Worm (Caenorhabditis elegans) whole organism, mixed stage, embryonic: Measurements from ENCODE around the gene C06E4.6.
"Not testable (repeated sequence)": the region's sequence is repeated elsewhere in the genome, so short reads cannot be mapped to it uniquely, and the experiment has no call there.

Source experiments
- M03D4.4 ChIP-seq: sonication (generic microtip); optimal IDR thresholded peaks from 2 replicates; lab custom pipeline; 2017; ENCODE audit warnings: mild to moderate bottlenecking, missing genetic modification characterization, missing compliant biosample characterization
- bed-3 ChIP-seq: fragments of 200-800 bp; sonication (Bioruptor generic); optimal IDR thresholded peaks from 3 replicates; lab custom pipeline; 2018; ENCODE audit warnings: mild to moderate bottlenecking, missing genetic modification characterization, moderate library complexity, missing compliant biosample characterization
- blmp-1 ChIP-seq: fragments of 150-350 bp; optimal IDR thresholded peaks from 2 replicates; lab custom pipeline; 2014; ENCODE audit warnings: missing biosample characterization, missing genetic modification characterization
- ces-1 ChIP-seq: fragments of 150-350 bp; optimal IDR thresholded peaks from 2 replicates; lab custom pipeline; 2014; ENCODE audit warnings: missing biosample characterization, missing genetic modification reagents, missing genetic modification characterization
- cnd-1 ChIP-seq: fragments of 200-800 bp; sonication (Bioruptor generic); optimal IDR thresholded peaks from 2 replicates; lab custom pipeline; 2018; ENCODE audit warnings: mild to moderate bottlenecking, missing genetic modification characterization, missing compliant biosample characterization
- drap-1 ChIP-seq: fragments of 200-800 bp; sonication (Bioruptor generic); optimal IDR thresholded peaks from 3 replicates; lab custom pipeline; 2018; ENCODE audit warnings: mild to moderate bottlenecking, missing genetic modification characterization, missing compliant biosample characterization
- elt-1 ChIP-seq: sonication (generic microtip); optimal IDR thresholded peaks from 2 replicates; lab custom pipeline; 2017; ENCODE audit warnings: missing genetic modification characterization, mild to moderate bottlenecking, missing compliant biosample characterization, antibody characterized with exemption, moderate library complexity, borderline replicate concordance; ENCODE audit not compliant: insufficient read depth
- elt-3 ChIP-seq: fragments of 150-350 bp; optimal IDR thresholded peaks from 2 replicates; lab custom pipeline; 2014; ENCODE audit warnings: missing biosample characterization, missing genetic modification characterization
- flh-1 ChIP-seq: fragments of 200-800 bp; sonication (Bioruptor generic); optimal IDR thresholded peaks from 2 replicates; lab custom pipeline; 2018; ENCODE audit warnings: mild to moderate bottlenecking, missing genetic modification characterization, moderate library complexity, missing compliant biosample characterization
- ham-2 ChIP-seq: fragments of 200-800 bp; sonication (Bioruptor generic); optimal IDR thresholded peaks from 2 replicates; lab custom pipeline; 2018; ENCODE audit warnings: mild to moderate bottlenecking, missing genetic modification characterization, missing compliant biosample characterization
- hlh-1 ChIP-seq: fragments of 150-350 bp; optimal IDR thresholded peaks from 2 replicates; lab custom pipeline; 2014; ENCODE audit warnings: missing biosample characterization, missing genetic modification reagents, missing genetic modification characterization
- lin-32 ChIP-seq: fragments of 200-800 bp; sonication (Bioruptor generic); optimal IDR thresholded peaks from 2 replicates; lab custom pipeline; 2018; ENCODE audit warnings: mild to moderate bottlenecking, missing genetic modification characterization, missing compliant biosample characterization
- lsy-2 ChIP-seq: fragments of 150-350 bp; optimal IDR thresholded peaks from 2 replicates; lab custom pipeline; 2014; ENCODE audit warnings: missing biosample characterization, missing genetic modification characterization
- mab-5 ChIP-seq: fragments of 150-350 bp; optimal IDR thresholded peaks from 2 replicates; lab custom pipeline; 2014; ENCODE audit warnings: missing biosample characterization, missing genetic modification characterization
- mls-2 ChIP-seq: sonication (generic microtip); optimal IDR thresholded peaks from 2 replicates; lab custom pipeline; 2016; ENCODE audit warnings: mild to moderate bottlenecking, missing genetic modification characterization, moderate library complexity, missing compliant biosample characterization
- nhr-12 ChIP-seq: fragments of 150-350 bp; optimal IDR thresholded peaks from 2 replicates; lab custom pipeline; 2014; ENCODE audit warnings: missing biosample characterization, missing genetic modification characterization
- nhr-2 ChIP-seq: fragments of 150-350 bp; optimal IDR thresholded peaks from 2 replicates; lab custom pipeline; 2014; ENCODE audit warnings: missing biosample characterization, missing genetic modification characterization
- nhr-237 ChIP-seq: fragments of 150-350 bp; optimal IDR thresholded peaks from 2 replicates; lab custom pipeline; 2014; ENCODE audit warnings: missing biosample characterization, missing genetic modification characterization
- nhr-28 ChIP-seq: fragments of 150-350 bp; optimal IDR thresholded peaks from 2 replicates; lab custom pipeline; 2014; ENCODE audit warnings: missing biosample characterization, missing genetic modification characterization
- nhr-76 ChIP-seq: sonication (generic microtip); optimal IDR thresholded peaks from 2 replicates; lab custom pipeline; 2017; ENCODE audit warnings: missing biosample characterization, missing genetic modification characterization
- pha-4 ChIP-seq: fragments of 150-350 bp; optimal IDR thresholded peaks from 2 replicates; lab custom pipeline; 2018; ENCODE audit warnings: missing biosample characterization, missing genetic modification reagents, missing genetic modification characterization
- sem-2 ChIP-seq: fragments of 200-800 bp; sonication (Bioruptor generic); optimal IDR thresholded peaks from 2 replicates; lab custom pipeline; 2018; ENCODE audit warnings: mild to moderate bottlenecking, missing genetic modification characterization, missing compliant biosample characterization
- snpc-4 ChIP-seq: fragments of 150-350 bp; optimal IDR thresholded peaks from 2 replicates; lab custom pipeline; 2014; ENCODE audit warnings: missing biosample characterization, missing genetic modification characterization
- sptf-1 ChIP-seq: sonication (generic microtip); optimal IDR thresholded peaks from 2 replicates; lab custom pipeline; 2017; ENCODE audit warnings: mild to moderate bottlenecking, missing genetic modification characterization, moderate library complexity, missing compliant biosample characterization
- tbx-8 ChIP-seq: fragments of 200-800 bp; sonication (Bioruptor generic); optimal IDR thresholded peaks from 2 replicates; lab custom pipeline; 2018; ENCODE audit warnings: mild to moderate bottlenecking, missing genetic modification characterization, moderate library complexity, missing compliant biosample characterization
- unc-39 ChIP-seq: fragments of 150-350 bp; optimal IDR thresholded peaks from 2 replicates; lab custom pipeline; 2014; ENCODE audit warnings: missing biosample characterization, missing genetic modification characterization
- unc-62 ChIP-seq: fragments of 150-350 bp; optimal IDR thresholded peaks from 2 replicates; lab custom pipeline; 2014; ENCODE audit warnings: missing biosample characterization, missing genetic modification reagents, missing genetic modification characterization
- zip-8 ChIP-seq: fragments of 150-350 bp; optimal IDR thresholded peaks from 2 replicates; lab custom pipeline; 2014; ENCODE audit warnings: missing biosample characterization, missing genetic modification characterization

The C06E4.6 gene

ce11 chrIV:7274969-7275548 is 17.0 kb upstream of the C06E4.6 start:
- TF ChIP-seq nhr-12 (no peak), ces-1 (GFP tag; lab: Kevin White, UChicago) (peak; percentile 76)

- TF ChIP-seq ham-2 (GFP tag; lab: Kevin White, UChicago) (no peak), M03D4.4 (no peak), cnd-1 (tag; lab: Kevin White, UChicago) (no peak), elt-1 (tag; lab: Kevin White, UChicago) (no peak)
Observed at ce11 chrIV:7263137-7263536, 5.0 kb upstream of the C06E4.6 start, which contains the start of gene glb-2. glb-2 (minus strand) TSS chrIV:7263237.

ce11 chrIV:7260587-7260986 is 2.5 kb upstream of the C06E4.6 start, which contains the start of gene C06E4.3:
C06E4.3 (plus strand) TSS chrIV:7260875.
- TF ChIP-seq lin-32 (GFP tag; lab: Kevin White, UChicago) = no peak
- TF ChIP-seq ham-2 (GFP tag; lab: Kevin White, UChicago) = no peak
- no peak for TF ChIP-seq unc-39 (tag; lab: Kevin White, UChicago)
- TF ChIP-seq nhr-2 (tag; lab: Kevin White, UChicago) = no peak
- TF ChIP-seq mls-2 = no peak
- TF ChIP-seq snpc-4 (tag; lab: Kevin White, UChicago) = no peak
- no peak for TF ChIP-seq nhr-237 (tag; lab: Kevin White, UChicago)
- no peak for TF ChIP-seq ces-1 (GFP tag; lab: Kevin White, UChicago)
- TF ChIP-seq zip-8 = no peak
- no peak for TF ChIP-seq blmp-1 (tag; lab: Kevin White, UChicago)
- no peak for TF ChIP-seq nhr-12
- TF ChIP-seq hlh-1 (tag; lab: Kevin White, UChicago) = no peak
- no peak for TF ChIP-seq mab-5 (tag; lab: Kevin White, UChicago)
- TF ChIP-seq sptf-1 = no peak
- no peak for TF ChIP-seq M03D4.4
- TF ChIP-seq pha-4 (tag; lab: Kevin White, UChicago) = no peak
- TF ChIP-seq, all 35 proteins: peak for 0

- TF ChIP-seq flh-1 (GFP tag; lab: Kevin White, UChicago); unc-39 (tag; lab: Kevin White, UChicago); nhr-28 (tag; lab: Kevin White, UChicago): not testable (repeated sequence)
Observed at ce11 chrIV:7254690-7255089, 3.4 kb downstream of the C06E4.6 start, which contains the start of gene C06E4.5. C06E4.5 (plus strand) TSS chrIV:7254990.

- no peak for TF ChIP-seq M03D4.4
- TF ChIP-seq mab-5 (tag; lab: Kevin White, UChicago) = no peak
- TF ChIP-seq elt-1 (tag; lab: Kevin White, UChicago) = no peak
- no peak for TF ChIP-seq lin-32 (GFP tag; lab: Kevin White, UChicago)
- no peak for TF ChIP-seq elt-3
- TF ChIP-seq hlh-1 (tag; lab: Kevin White, UChicago) = no peak
- TF ChIP-seq nhr-76 = no peak
- no peak for TF ChIP-seq ces-1 (GFP tag; lab: Kevin White, UChicago)
- no peak for TF ChIP-seq zip-8
- no peak for TF ChIP-seq bed-3 (GFP tag; lab: Kevin White, UChicago)
- TF ChIP-seq sem-2 = no peak
- no peak for TF ChIP-seq flh-1 (GFP tag; lab: Kevin White, UChicago)
- TF ChIP-seq tbx-8 (GFP tag; lab: Kevin White, UChicago) = no peak
- no peak for TF ChIP-seq blmp-1 (tag; lab: Kevin White, UChicago)
- TF ChIP-seq sptf-1 = no peak
- no peak for TF ChIP-seq cnd-1 (tag; lab: Kevin White, UChicago)
- no peak for TF ChIP-seq pha-4 (tag; lab: Kevin White, UChicago)
- no peak for TF ChIP-seq nhr-28 (tag; lab: Kevin White, UChicago)
- no peak for TF ChIP-seq unc-62 (GFP tag; lab: Kevin White, UChicago)
- TF ChIP-seq, all 35 proteins: peak for 0
Observed at ce11 chrIV:7253271-7253670, 4.8 kb downstream of the C06E4.6 start.

- TF ChIP-seq nhr-76 = no peak
- no peak for TF ChIP-seq sptf-1
- no peak for TF ChIP-seq drap-1 (GFP tag; lab: Kevin White, UChicago)
- no peak for TF ChIP-seq pha-4 (tag; lab: Kevin White, UChicago)
- no peak for TF ChIP-seq mab-5 (tag; lab: Kevin White, UChicago)
- no peak for TF ChIP-seq ces-1 (GFP tag; lab: Kevin White, UChicago)
- TF ChIP-seq unc-39 (tag; lab: Kevin White, UChicago) = no peak
- no peak for TF ChIP-seq cnd-1 (tag; lab: Kevin White, UChicago)
- no peak for TF ChIP-seq lsy-2 (tag; lab: Kevin White, UChicago)
- no peak for TF ChIP-seq nhr-28 (tag; lab: Kevin White, UChicago)
- no peak for TF ChIP-seq bed-3 (GFP tag; lab: Kevin White, UChicago)
- no peak for TF ChIP-seq elt-3
- no peak for TF ChIP-seq zip-8
Observed at ce11 chrIV:7250158-7250557, 7.9 kb downstream of the C06E4.6 start, which contains the start of gene D2024.18. D2024.18 (plus strand) TSS chrIV:7250458.
